Worm (Caenorhabditis elegans) whole organism, L1 larva: ENCODE data around the gene parn-2.

Experiments used
- elt-2 ChIP-seq: sonication (generic microtip); optimal IDR thresholded peaks from 2 replicates; lab custom pipeline; 2016; ENCODE audit warnings: missing genetic modification characterization, mild to moderate bottlenecking, inconsistent platforms, missing compliant biosample characterization, missing genetic modification reagents
- fkh-10 ChIP-seq: sonication (generic microtip); optimal IDR thresholded peaks from 2 replicates; lab custom pipeline; 2017; ENCODE audit warnings: missing biosample characterization, missing genetic modification reagents, missing genetic modification characterization
- skn-1 ChIP-seq: fragments of 150-350 bp; optimal IDR thresholded peaks from 2 replicates; lab custom pipeline; 2014; ENCODE audit warnings: missing biosample characterization, missing genetic modification characterization

DNA sequence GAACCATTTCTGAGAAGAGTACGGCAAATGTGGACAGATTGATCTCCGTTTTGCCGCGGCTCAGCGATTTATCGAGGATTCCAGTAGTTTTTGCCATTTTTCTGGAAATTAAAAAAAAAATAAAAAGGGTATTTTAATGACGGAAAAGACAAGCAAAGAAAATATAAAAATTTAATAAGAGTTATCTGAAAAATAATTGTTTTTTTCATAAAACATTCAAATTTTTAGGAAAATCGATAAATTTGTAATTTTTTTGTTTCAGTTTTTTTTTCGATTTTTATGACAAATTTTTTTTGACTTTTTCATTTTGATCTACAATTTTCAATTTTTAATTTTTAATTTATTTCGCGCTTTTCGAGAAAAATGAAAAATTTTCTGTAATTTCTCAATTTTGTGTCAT lies 54.1 kb downstream of the parn-2 start, which contains the start of gene trpp-5:
- TF ChIP-seq fkh-10 (GFP tag; lab: Kevin White, UChicago) (no peak), skn-1 (tag; lab: Kevin White, UChicago) (no peak), elt-2 (tag; lab: Kevin White, UChicago) (no peak)
